Worm (Caenorhabditis elegans): Measurements from ENCODE around the gene myo-5.
A peak's percentile ranks its signal among the peaks of the same experiment; 100 is the strongest.

ce11 chrV:8130149-8130661 lies 21.4 kb downstream of the myo-5 start, which contains the start of gene snap-1:
- no peak for TF ChIP-seq snpc-4 (tag; optimal IDR thresholded peaks at IDR 0.05)
- no peak for TF ChIP-seq dmd-8 (GFP tag; IDR thresholded peaks at IDR 0.05)
- TF ChIP-seq daf-19 (GFP tag; conservative IDR thresholded peaks at IDR 0.05) = no peak
- TF ChIP-seq skn-1 (tag; optimal IDR thresholded peaks at IDR 0.05) = no peak
- TF ChIP-seq hlh-30 (tag; optimal IDR thresholded peaks at IDR 0.05; ENCODE audit: insufficient read depth) = peak; percentile 93
- TF ChIP-seq nhr-10 (tag; optimal IDR thresholded peaks at IDR 0.05) = no peak
- no peak for TF ChIP-seq ceh-62 (tag; optimal IDR thresholded peaks at IDR 0.05)
- TF ChIP-seq unc-62 (GFP tag; optimal IDR thresholded peaks at IDR 0.05 in 1 of 2) = peak in 1 of 2 experiments; percentile 32
- TF ChIP-seq unc-62 (tag; optimal IDR thresholded peaks at IDR 0.05) = no peak
- no peak for TF ChIP-seq spr-3 (GFP tag; optimal IDR thresholded peaks at IDR 0.05)
- TF ChIP-seq nhr-11 (tag; optimal IDR thresholded peaks at IDR 0.05) = peak; percentile 20
- no peak for TF ChIP-seq lim-7 (GFP tag; IDR thresholded peaks at IDR 0.05)
- TF ChIP-seq zag-1 (tag; optimal IDR thresholded peaks at IDR 0.05) = no peak
